Worm (Caenorhabditis elegans): ENCODE measurements around the gene srab-3.

The srab-3 gene

ce11 chrV:5107816-5108215, at the start of gene srab-3:
srab-3 (minus strand) TSS chrV:5107916.
- TF ChIP-seq blmp-1 (tag; optimal IDR thresholded peaks at IDR 0.05; ENCODE audit: insufficient read depth) (no peak), zag-1 (tag; optimal IDR thresholded peaks at IDR 0.05) (no peak), alr-1 (tag; optimal IDR thresholded peaks at IDR 0.05) (no peak), lin-13 (GFP tag; optimal IDR thresholded peaks at IDR 0.05) (no peak), mbf-1 (tag; optimal IDR thresholded peaks at IDR 0.05) (no peak), nhr-129 (tag; optimal IDR thresholded peaks at IDR 0.05) (no peak), sma-9 (GFP tag; optimal IDR thresholded peaks at IDR 0.05) (no peak), sma-9 (tag; optimal IDR thresholded peaks at IDR 0.05) (no peak), egl-27 (tag; optimal IDR thresholded peaks at IDR 0.05) (no peak), lin-11 (tag; optimal IDR thresholded peaks at IDR 0.05) (no peak), lin-39 (tag; optimal IDR thresholded peaks at IDR 0.05) (no peak)

- TF ChIP-seq nhr-237 (tag; optimal IDR thresholded peaks at IDR 0.05): no peak
- no peak for TF ChIP-seq R02D3.7 (tag; optimal IDR thresholded peaks at IDR 0.05)
- no peak for TF ChIP-seq nhr-77 (tag; optimal IDR thresholded peaks at IDR 0.05)
- no peak for TF ChIP-seq sem-4 (tag; optimal IDR thresholded peaks at IDR 0.05)
- no peak for TF ChIP-seq nhr-10 (tag; optimal IDR thresholded peaks at IDR 0.05)
- TF ChIP-seq ZK546.5 (tag; optimal IDR thresholded peaks at IDR 0.05): no peak
- TF ChIP-seq dmd-4 (tag; optimal IDR thresholded peaks at IDR 0.05): no peak
- no peak for TF ChIP-seq mdl-1 (tag; optimal IDR thresholded peaks at IDR 0.05)
- TF ChIP-seq mbf-1 (tag; optimal IDR thresholded peaks at IDR 0.05): no peak
- TF ChIP-seq elt-1 (tag; optimal IDR thresholded peaks at IDR 0.05): no peak
- TF ChIP-seq egl-27 (tag; optimal IDR thresholded peaks at IDR 0.05): no peak
- TF ChIP-seq ztf-4 (tag; optimal IDR thresholded peaks at IDR 0.05): no peak
- no peak for TF ChIP-seq lin-13 (GFP tag; optimal IDR thresholded peaks at IDR 0.05)
- TF ChIP-seq zag-1 (tag; optimal IDR thresholded peaks at IDR 0.05): no peak
- no peak for TF ChIP-seq ama-1 (optimal IDR thresholded peaks at IDR 0.05)
- no peak for TF ChIP-seq nhr-11 (tag; optimal IDR thresholded peaks at IDR 0.05)
- TF ChIP-seq crh-2 (tag; optimal IDR thresholded peaks at IDR 0.05): no peak
- no peak for TF ChIP-seq nhr-21 (tag; optimal IDR thresholded peaks at IDR 0.05)
- TF ChIP-seq fos-1 (tag; optimal IDR thresholded peaks at IDR 0.05): no peak
These were observed 47.8 kb upstream of the srab-3 start, which contains the start of gene srx-38 for ce11 chrV:5155516-5155915. srx-38 (minus strand) TSS chrV:5155616.

- TF ChIP-seq C34F6.9 (tag; optimal IDR thresholded peaks at IDR 0.05) (no peak), nhr-25 (tag; optimal IDR thresholded peaks at IDR 0.05) (no peak), lin-11 (tag; optimal IDR thresholded peaks at IDR 0.05) (no peak), mdl-1 (tag; optimal IDR thresholded peaks at IDR 0.05) (no peak), nhr-10 (tag; optimal IDR thresholded peaks at IDR 0.05) (no peak), zag-1 (tag; optimal IDR thresholded peaks at IDR 0.05) (no peak), ama-1 (optimal IDR thresholded peaks at IDR 0.05) (no peak), ztf-1 (GFP tag; conservative IDR thresholded peaks at IDR 0.05) (no peak), alr-1 (tag; optimal IDR thresholded peaks at IDR 0.05) (no peak), sma-9 (GFP tag; optimal IDR thresholded peaks at IDR 0.05) (no peak), sma-9 (tag; optimal IDR thresholded peaks at IDR 0.05) (no peak), Y55F3AM.14 (GFP tag; optimal IDR thresholded peaks at IDR 0.05) (no peak), peb-1 (tag; optimal IDR thresholded peaks at IDR 0.05) (no peak), elt-1 (tag; optimal IDR thresholded peaks at IDR 0.05) (no peak), mab-5 (tag; optimal IDR thresholded peaks at IDR 0.05) (no peak)
These were observed 43.2 kb upstream of the srab-3 start, which contains the start of gene srh-130 for ce11 chrV:5150880-5151279. srh-130 (plus strand) TSS chrV:5151180.

ce11 chrV:5146394-5146793, 38.7 kb upstream of the srab-3 start, which contains the start of gene F14F9.6:
F14F9.6 (minus strand) TSS chrV:5146494.
- no peak for TF ChIP-seq elt-3 (tag; optimal IDR thresholded peaks at IDR 0.05)

- TF ChIP-seq nhr-10 (tag; optimal IDR thresholded peaks at IDR 0.05) (no peak), Y55F3AM.14 (GFP tag; optimal IDR thresholded peaks at IDR 0.05) (no peak), ama-1 (optimal IDR thresholded peaks at IDR 0.05) (no peak), sma-3 (GFP tag; optimal IDR thresholded peaks at IDR 0.05) (no peak), ztf-11 (tag; optimal IDR thresholded peaks at IDR 0.05) (no peak), sem-4 (tag; optimal IDR thresholded peaks at IDR 0.05) (no peak), nhr-11 (tag; optimal IDR thresholded peaks at IDR 0.05) (no peak), lin-11 (tag; optimal IDR thresholded peaks at IDR 0.05) (no peak)
These were observed 36.8 kb upstream of the srab-3 start, which contains the start of gene F14F9.2 for ce11 chrV:5144541-5144940. F14F9.2 (plus strand) TSS chrV:5144841.
